Fruit fly (Drosophila melanogaster) whole organism, embryonic: ENCODE data around the gene stas.
A peak's percentile ranks its signal among the peaks of the same experiment; 100 is the strongest.

Experiments
- Atf3 ChIP-seq: fragments of 200-800 bp; sonication (Bioruptor generic); optimal IDR thresholded peaks from 3 replicates; lab custom pipeline; 2016; ENCODE audit warnings: missing biosample characterization, missing genetic modification characterization
- CG10959 ChIP-seq: fragments of 200-800 bp; sonication (Bioruptor generic); IDR thresholded peaks from 2 replicates; pipeline ENCODE4 v1.3.6; 2022; ENCODE audit warnings: missing biosample characterization, missing genetic modification characterization
- CG10979 ChIP-seq: fragments of 200-800 bp; sonication (Bioruptor generic); optimal IDR thresholded peaks from 2 replicates; lab custom pipeline; 2018; ENCODE audit warnings: missing biosample characterization, mild to moderate bottlenecking, missing genetic modification characterization, moderate library complexity
- CG11504 ChIP-seq: fragments of 200-800 bp; sonication (Bioruptor generic); optimal IDR thresholded peaks from 3 replicates; lab custom pipeline; 2019; ENCODE audit warnings: missing biosample characterization, mild to moderate bottlenecking, missing genetic modification characterization, moderate library complexity
- CG11696 ChIP-seq: fragments of 200-800 bp; sonication (Bioruptor generic); IDR thresholded peaks from 2 replicates; pipeline ENCODE4 v1.3.6; 2022; ENCODE audit warnings: missing biosample characterization, missing genetic modification characterization
- CG12104 ChIP-seq: fragments of 200-800 bp; sonication (Bioruptor generic); optimal IDR thresholded peaks from 3 replicates; lab custom pipeline; 2016; ENCODE audit warnings: missing biosample characterization, missing genetic modification characterization
- CG12155 ChIP-seq: fragments of 200-800 bp; sonication (Bioruptor generic); optimal IDR thresholded peaks from 3 replicates; lab custom pipeline; 2016; ENCODE audit warnings: missing biosample characterization, missing genetic modification characterization
- CG12769 ChIP-seq: fragments of 200-800 bp; sonication (Bioruptor generic); optimal IDR thresholded peaks from 2 replicates; lab custom pipeline; 2019; ENCODE audit warnings: missing biosample characterization, mild to moderate bottlenecking, missing genetic modification characterization, moderate library complexity
- CG13123 ChIP-seq: fragments of 200-800 bp; sonication (Bioruptor generic); optimal IDR thresholded peaks from 2 replicates; lab custom pipeline; 2016; ENCODE audit warnings: missing biosample characterization, missing genetic modification characterization
- CG14710 ChIP-seq: fragments of 200-800 bp; sonication (Bioruptor generic); optimal IDR thresholded peaks from 3 replicates; lab custom pipeline; 2019; ENCODE audit warnings: missing biosample characterization, mild to moderate bottlenecking, missing genetic modification characterization, moderate library complexity
- CG1529 ChIP-seq: fragments of 200-800 bp; sonication (Bioruptor generic); optimal IDR thresholded peaks from 3 replicates; lab custom pipeline; 2018; ENCODE audit warnings: missing biosample characterization, missing genetic modification characterization
- CG16815 ChIP-seq: fragments of 200-800 bp; sonication (Bioruptor generic); optimal IDR thresholded peaks from 3 replicates; lab custom pipeline; 2017; ENCODE audit warnings: missing biosample characterization, mild to moderate bottlenecking, missing genetic modification characterization
- CG16863 ChIP-seq: fragments of 200-800 bp; sonication (Bioruptor generic); optimal IDR thresholded peaks from 3 replicates; lab custom pipeline; 2016; ENCODE audit warnings: missing biosample characterization, missing genetic modification characterization
- CG18011 ChIP-seq: fragments of 200-800 bp; sonication (Bioruptor generic); optimal IDR thresholded peaks from 2 replicates; lab custom pipeline; 2017; ENCODE audit warnings: missing biosample characterization, missing genetic modification characterization, mild to moderate bottlenecking, moderate library complexity, missing genotype
- CG18262 ChIP-seq: fragments of 200-800 bp; optimal IDR thresholded peaks from 3 replicates; lab custom pipeline; 2019; ENCODE audit warnings: missing biosample characterization, mild to moderate bottlenecking, missing genetic modification characterization, moderate library complexity
- CG31224 ChIP-seq: fragments of 200-800 bp; sonication (Bioruptor generic); IDR thresholded peaks from 2 replicates; pipeline ENCODE4 v1.3.6; 2022; ENCODE audit warnings: missing biosample characterization, missing genetic modification characterization
- CG3163 ChIP-seq: fragments of 200-800 bp; sonication (Bioruptor generic); optimal IDR thresholded peaks from 3 replicates; lab custom pipeline; 2016; ENCODE audit warnings: missing biosample characterization, missing genetic modification characterization
- CG4730 ChIP-seq: fragments of 200-800 bp; sonication (Bioruptor generic); IDR thresholded peaks from 2 replicates; pipeline ENCODE4 v1.3.6; 2022; ENCODE audit warnings: missing biosample characterization, missing genetic modification characterization
- CG6683 ChIP-seq: fragments of 200-800 bp; sonication (Bioruptor generic); optimal IDR thresholded peaks from 2 replicates; lab custom pipeline; 2017; ENCODE audit warnings: missing biosample characterization, mild to moderate bottlenecking, missing genetic modification characterization, missing genetic modification reagents
- CG7372 ChIP-seq: fragments of 200-800 bp; sonication (Bioruptor generic); IDR thresholded peaks from 2 replicates; pipeline ENCODE4 v1.3.6; 2022; ENCODE audit warnings: missing biosample characterization, missing genetic modification characterization
- CG7963 ChIP-seq: fragments of 200-800 bp; sonication (Bioruptor generic); IDR thresholded peaks from 3 replicates; pipeline ENCODE4 v1.3.6; 2022; ENCODE audit warnings: missing biosample characterization, missing genetic modification characterization; ENCODE audit not compliant: partially characterized antibody
- CG9609 ChIP-seq: fragments of 200-800 bp; sonication (Bioruptor generic); optimal IDR thresholded peaks from 3 replicates; lab custom pipeline; 2016; ENCODE audit warnings: missing biosample characterization, missing genetic modification characterization
- CG9932 ChIP-seq: fragments of 200-800 bp; sonication (Bioruptor generic); IDR thresholded peaks from 2 replicates; pipeline ENCODE4 v1.3.6; 2022; ENCODE audit warnings: missing biosample characterization, missing genetic modification characterization
- CHES-1-like ChIP-seq: fragments of 200-800 bp; sonication (Bioruptor generic); optimal IDR thresholded peaks from 2 replicates; lab custom pipeline; 2016; ENCODE audit warnings: missing biosample characterization, missing genetic modification characterization
- CrebB ChIP-seq: fragments of 200-800 bp; sonication (Bioruptor generic); optimal IDR thresholded peaks from 3 replicates; lab custom pipeline; 2018; ENCODE audit warnings: missing biosample characterization, mild to moderate bottlenecking, missing genetic modification characterization
- Dll ChIP-seq: fragments of 200-800 bp; sonication (Bioruptor generic); IDR thresholded peaks from 4 replicates; pipeline ENCODE4 v1.3.6; 2022; ENCODE audit warnings: missing biosample characterization, missing genetic modification characterization; ENCODE audit not compliant: partially characterized antibody
- Gsc ChIP-seq: fragments of 200-800 bp; sonication (Bioruptor generic); IDR thresholded peaks from 2 replicates; pipeline ENCODE4 v1.3.6; 2022; ENCODE audit warnings: missing biosample characterization, missing genetic modification characterization
- HLH3B ChIP-seq: fragments of 200-800 bp; sonication (Bioruptor generic); IDR thresholded peaks from 2 replicates; pipeline ENCODE4 v1.3.6; 2022; ENCODE audit warnings: missing biosample characterization, missing genetic modification characterization
- Lhr ChIP-seq: fragments of 200-800 bp; sonication (Bioruptor generic); optimal IDR thresholded peaks from 3 replicates; lab custom pipeline; 2017; ENCODE audit warnings: mild to moderate bottlenecking, missing biosample characterization, missing genetic modification reagents, missing genetic modification characterization
- Max ChIP-seq: fragments of 200-800 bp; sonication (Bioruptor generic); optimal IDR thresholded peaks from 2 replicates; lab custom pipeline; 2016; ENCODE audit warnings: missing biosample characterization, mild to moderate bottlenecking, missing genetic modification characterization
- Meics ChIP-seq: fragments of 200-800 bp; sonication (Bioruptor generic); optimal IDR thresholded peaks from 2 replicates; lab custom pipeline; 2017; ENCODE audit warnings: missing biosample characterization, mild to moderate bottlenecking, missing genetic modification characterization
- Oli ChIP-seq: fragments of 200-800 bp; sonication (Bioruptor generic); optimal IDR thresholded peaks from 2 replicates; lab custom pipeline; 2018; ENCODE audit warnings: missing biosample characterization, mild to moderate bottlenecking, missing genetic modification characterization, moderate library complexity
- Ptx1 ChIP-seq: fragments of 200-800 bp; sonication (Bioruptor generic); IDR thresholded peaks from 2 replicates; pipeline ENCODE4 v1.3.6; 2022; ENCODE audit warnings: missing biosample characterization, missing genetic modification characterization
- Side ChIP-seq: fragments of 200-800 bp; sonication (Bioruptor generic); optimal IDR thresholded peaks from 2 replicates; lab custom pipeline; 2016; ENCODE audit warnings: missing biosample characterization, missing genetic modification characterization
- Trl ChIP-seq, 3 experiments: fragments of >200 bp in 2 of 3; fragments of 200-800 bp in 1 of 3; sonication (Bioruptor generic) in 1 of 3; optimal IDR thresholded peaks; 2 replicates in 1 of 3; 3 replicates in 2 of 3; lab custom pipeline; 2016 to 2017; ENCODE audit warnings: missing biosample characterization in 1 of 3, missing genetic modification characterization in 1 of 3
- Xrp1 ChIP-seq: fragments of 200-800 bp; sonication (Bioruptor generic); IDR thresholded peaks from 2 replicates; pipeline ENCODE4 v1.3.6; 2022; ENCODE audit warnings: missing biosample characterization, missing genetic modification characterization
- ara ChIP-seq: fragments of 200-800 bp; sonication (Bioruptor generic); IDR thresholded peaks from 2 replicates; pipeline ENCODE4 v1.3.6; 2022; ENCODE audit warnings: missing biosample characterization, missing genetic modification characterization
- ash1 ChIP-seq: fragments of 200-800 bp; sonication (Bioruptor generic); optimal IDR thresholded peaks from 2 replicates; lab custom pipeline; 2018; ENCODE audit warnings: missing biosample characterization, mild to moderate bottlenecking, missing genetic modification characterization
- cad ChIP-seq: fragments of >200 bp; optimal IDR thresholded peaks from 2 replicates; lab custom pipeline; 2017; ENCODE audit warnings: missing biosample characterization, missing genetic modification characterization
- fd3F ChIP-seq: fragments of 200-800 bp; sonication (Bioruptor generic); optimal IDR thresholded peaks from 2 replicates; lab custom pipeline; 2018; ENCODE audit warnings: missing biosample characterization, mild to moderate bottlenecking, missing genetic modification characterization, moderate library complexity
- gem ChIP-seq: fragments of 200-800 bp; sonication (Bioruptor generic); optimal IDR thresholded peaks from 2 replicates; lab custom pipeline; 2019; ENCODE audit warnings: missing biosample characterization, mild to moderate bottlenecking, missing genetic modification characterization, moderate library complexity
- gsb-n ChIP-seq: fragments of 200-800 bp; sonication (Bioruptor generic); optimal IDR thresholded peaks from 3 replicates; lab custom pipeline; 2018; ENCODE audit warnings: missing biosample characterization, mild to moderate bottlenecking, missing genetic modification characterization
- kay ChIP-seq: fragments of 200-800 bp; sonication (Bioruptor generic); optimal IDR thresholded peaks from 2 replicates; lab custom pipeline; 2016; ENCODE audit warnings: missing biosample characterization, missing genetic modification characterization
- knrl ChIP-seq: fragments of 200-800 bp; sonication (Bioruptor generic); IDR thresholded peaks from 3 replicates; pipeline ENCODE4 v1.3.6; 2022; ENCODE audit warnings: missing biosample characterization, missing genetic modification characterization; ENCODE audit not compliant: partially characterized antibody
- lbe ChIP-seq: fragments of 200-800 bp; sonication (Bioruptor generic); optimal IDR thresholded peaks from 2 replicates; lab custom pipeline; 2016; ENCODE audit warnings: missing biosample characterization, mild to moderate bottlenecking, missing genetic modification characterization
- phol ChIP-seq: fragments of 200-800 bp; sonication (Bioruptor generic); optimal IDR thresholded peaks from 3 replicates; lab custom pipeline; 2018; ENCODE audit warnings: missing biosample characterization, mild to moderate bottlenecking, missing genetic modification characterization, moderate library complexity
- pum ChIP-seq: fragments of 200-800 bp; sonication (Bioruptor generic); optimal IDR thresholded peaks from 2 replicates; lab custom pipeline; 2016; ENCODE audit warnings: missing biosample characterization, missing genetic modification characterization
- salm ChIP-seq: fragments of 200-800 bp; sonication (Bioruptor generic); optimal IDR thresholded peaks from 2 replicates; lab custom pipeline; 2018; ENCODE audit warnings: missing biosample characterization, mild to moderate bottlenecking, missing genetic modification characterization
- seq ChIP-seq: fragments of 200-800 bp; sonication (Bioruptor generic); IDR thresholded peaks from 2 replicates; pipeline ENCODE4 v1.3.6; 2022; ENCODE audit warnings: missing biosample characterization, missing genetic modification characterization
- wek ChIP-seq: fragments of 200-800 bp; sonication (Bioruptor generic); optimal IDR thresholded peaks from 3 replicates; lab custom pipeline; 2018; ENCODE audit warnings: missing biosample characterization, mild to moderate bottlenecking, missing genetic modification characterization, moderate library complexity

stas gene

DNA sequence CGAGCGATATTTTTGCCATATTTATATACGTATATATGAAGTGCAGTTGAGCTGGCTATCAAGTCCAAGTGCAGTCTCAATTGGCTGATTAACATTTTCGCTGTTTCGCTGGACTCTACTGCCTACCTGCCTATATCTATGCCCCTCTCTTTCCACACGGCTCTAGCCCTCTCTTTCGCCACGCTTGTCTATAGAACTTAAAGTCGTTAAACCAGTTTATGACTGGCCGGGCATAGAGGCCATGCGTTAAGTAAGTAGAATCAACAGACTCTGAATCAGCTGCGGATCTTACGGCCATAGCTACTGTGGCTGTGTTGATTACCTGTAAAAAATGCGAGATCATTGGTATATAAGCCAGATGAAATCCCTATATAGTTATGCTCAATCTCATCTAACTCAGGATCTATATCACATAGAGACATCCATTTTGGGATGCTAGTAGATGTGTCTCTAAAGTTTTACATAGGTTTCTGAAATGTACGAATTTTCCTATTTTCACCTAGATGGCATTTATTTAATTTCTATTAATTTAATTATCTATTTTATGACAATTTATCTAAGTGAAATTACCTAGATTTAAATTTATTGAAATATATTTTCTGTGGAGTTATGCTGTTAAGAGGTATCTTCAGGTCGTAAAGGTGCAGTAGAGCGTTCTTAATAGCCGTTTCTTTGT is 46.0 kb downstream of the stas start (continued):
- TF ChIP-seq CG18011 (GFP tag; lab: Kevin White, UChicago) (no peak), Lhr (GFP tag; lab: Kevin White, UChicago) (no peak), Atf3 (GFP tag; lab: Kevin White, UChicago) (no peak), CG11696 (no peak), CG3163 (GFP tag; lab: Kevin White, UChicago) (no peak), CG9932 (no peak), CHES-1-like (GFP tag; lab: Kevin White, UChicago) (no peak), CG7372 (GFP tag; lab: Robert Waterston, UW) (no peak), gem (tag; lab: Kevin White, UChicago) (peak; percentile 71), CG16815 (GFP tag; lab: Kevin White, UChicago) (peak; percentile 7), Trl (optimal IDR thresholded peaks at IDR 0.05; lab: Kevin White, UChicago) (no peak), Trl (GFP tag; optimal IDR thresholded peaks at IDR 0.05; lab: Kevin White, UChicago) (no peak), knrl (GFP tag; lab: Robert Waterston, UW) (no peak), ara (GFP tag; lab: Robert Waterston, UW) (no peak), Meics (GFP tag; lab: Kevin White, UChicago) (peak; percentile 14), CG4730 (no peak), cad (GFP tag; lab: Kevin White, UChicago) (peak; percentile 16), salm (tag; lab: Kevin White, UChicago) (no peak), HLH3B (GFP tag; lab: Robert Waterston, UW) (no peak), kay (GFP tag; lab: Kevin White, UChicago) (peak; percentile 22), CG12769 (tag; lab: Kevin White, UChicago) (peak; percentile 16), pum (GFP tag; lab: Kevin White, UChicago) (no peak), CG12104 (no peak), fd3F (no peak), Xrp1 (GFP tag; lab: Robert Waterston, UW) (peak; percentile 42; the same call in 1 of the 2 replicates), CG9609 (GFP tag; lab: Kevin White, UChicago) (no peak), Side (GFP tag; lab: Kevin White, UChicago) (no peak), seq (GFP tag; lab: Robert Waterston, UW) (no peak), CG10979 (tag; lab: Kevin White, UChicago) (peak; percentile 65), CG16863 (GFP tag; lab: Kevin White, UChicago) (no peak), gsb-n (tag; lab: Kevin White, UChicago) (no peak), CG6683 (GFP tag; lab: Kevin White, UChicago) (no peak), Max (GFP tag; lab: Kevin White, UChicago) (peak; percentile 24), ash1 (GFP tag; lab: Kevin White, UChicago) (no peak), CG18262 (tag; lab: Kevin White, UChicago) (peak; percentile 77), Gsc (GFP tag; lab: Robert Waterston, UW) (no peak), lbe (GFP tag; lab: Kevin White, UChicago) (no peak), CG14710 (peak; percentile 57), CG7963 (GFP tag; lab: Robert Waterston, UW) (no peak), CG10959 (GFP tag; lab: Robert Waterston, UW) (no peak), CrebB (no peak), phol (tag; lab: Kevin White, UChicago) (peak; percentile 38), Ptx1 (GFP tag; lab: Robert Waterston, UW) (no peak), wek (GFP tag; lab: Kevin White, UChicago) (no peak), CG13123 (GFP tag; lab: Kevin White, UChicago) (no peak), CG1529 (GFP tag; lab: Kevin White, UChicago) (no peak), CG12155 (no peak), CG11504 (tag; lab: Kevin White, UChicago) (peak; percentile 39), CG31224 (no peak), Dll (GFP tag; lab: Robert Waterston, UW) (no peak), Oli (tag; lab: Kevin White, UChicago) (peak; percentile 48)
